Worm (Caenorhabditis elegans): ENCODE data around the gene ape-1.
A peak's percentile ranks its signal among the peaks of the same experiment; 100 is the strongest.

- TF ChIP-seq pros-1 (tag; optimal IDR thresholded peaks at IDR 0.05) (no peak), ceh-31 (tag; optimal IDR thresholded peaks at IDR 0.05) (no peak), ceh-22 (tag; optimal IDR thresholded peaks at IDR 0.05) (no peak), nhr-11 (tag; optimal IDR thresholded peaks at IDR 0.05) (no peak), pat-9 (tag; optimal IDR thresholded peaks at IDR 0.05) (peak; percentile 1), tbx-2 (tag; optimal IDR thresholded peaks at IDR 0.05) (no peak)
These were observed 37.1 kb upstream of the ape-1 start for ce11 chrV:11638634-11639117.

All from whole organism, late embryonic.